Worm (Caenorhabditis elegans): ENCODE results near the gene nmy-1.

Gene nmy-1

ce11 chrX:2924438-2924837 is 15.1 kb downstream of the nmy-1 start:
- no peak for TF ChIP-seq ceh-22 (tag; optimal IDR thresholded peaks at IDR 0.05)
- no peak for TF ChIP-seq sdc-2 (tag; optimal IDR thresholded peaks at IDR 0.05)
- TF ChIP-seq ceh-31 (tag; optimal IDR thresholded peaks at IDR 0.05): peak; percentile 7
- TF ChIP-seq unc-55 (GFP tag; optimal IDR thresholded peaks at IDR 0.05): peak; percentile 31
- peak; percentile 5 for TF ChIP-seq ceh-14 (tag; optimal IDR thresholded peaks at IDR 0.05)
- peak; percentile 79 for TF ChIP-seq unc-42 (tag; optimal IDR thresholded peaks at IDR 0.05)

ce11 chrX:2925950-2926349 is 16.6 kb downstream of the nmy-1 start:
- TF ChIP-seq unc-42 (tag; optimal IDR thresholded peaks at IDR 0.05) (peak; percentile 89), ceh-14 (tag; optimal IDR thresholded peaks at IDR 0.05) (no peak), ceh-31 (tag; optimal IDR thresholded peaks at IDR 0.05) (peak; percentile 42), ceh-2 (tag; optimal IDR thresholded peaks at IDR 0.05) (no peak)

- TF ChIP-seq unc-42 (tag; optimal IDR thresholded peaks at IDR 0.05) (peak; percentile 40), elt-2 (tag; optimal IDR thresholded peaks at IDR 0.05) (no peak), eyg-1 (tag; optimal IDR thresholded peaks at IDR 0.05) (no peak), gmeb-2 (tag; optimal IDR thresholded peaks at IDR 0.05) (no peak), sox-2 (GFP tag; IDR thresholded peaks at IDR 0.05) (no peak), ztf-16 (tag; optimal IDR thresholded peaks at IDR 0.05) (no peak)
These were observed 18.2 kb downstream of the nmy-1 start for ce11 chrX:2927576-2927975.

- TF ChIP-seq unc-55 (GFP tag; optimal IDR thresholded peaks at IDR 0.05) (peak; percentile 30), pros-1 (tag; optimal IDR thresholded peaks at IDR 0.05) (no peak), C38D4.7 (GFP tag; optimal IDR thresholded peaks at IDR 0.05) (no peak)
These were observed 18.8 kb downstream of the nmy-1 start for ce11 chrX:2928089-2928488.

ce11 chrX:2931852-2932251 is 22.5 kb downstream of the nmy-1 start:
- TF ChIP-seq gmeb-2 (tag; optimal IDR thresholded peaks at IDR 0.05): no peak

ce11 chrX:2933061-2933460 is 23.7 kb downstream of the nmy-1 start, which contains the start of gene fard-1:
fard-1 (plus strand) TSS chrX:2933361.
- TF ChIP-seq Y22D7AL.16 (tag; optimal IDR thresholded peaks at IDR 0.05) (no peak), gmeb-2 (tag; optimal IDR thresholded peaks at IDR 0.05) (no peak), pax-1 (tag; optimal IDR thresholded peaks at IDR 0.05) (no peak), lin-11 (tag; optimal IDR thresholded peaks at IDR 0.05) (no peak), hlh-15 (tag; optimal IDR thresholded peaks at IDR 0.05) (no peak), ahr-1 (tag; optimal IDR thresholded peaks at IDR 0.05) (no peak), pag-3 (tag; optimal IDR thresholded peaks at IDR 0.05; ENCODE audit: borderline replicate concordance) (no peak), K09A11.1 (tag; optimal IDR thresholded peaks at IDR 0.05; ENCODE audit: insufficient read depth) (no peak), ceh-2 (tag; optimal IDR thresholded peaks at IDR 0.05) (no peak), elt-4 (tag; optimal IDR thresholded peaks at IDR 0.05) (no peak)

ce11 chrX:2939085-2939484 is 29.8 kb downstream of the nmy-1 start:
- TF ChIP-seq unc-3 (GFP tag; conservative IDR thresholded peaks at IDR 0.05) (no peak), unc-3 (tag; optimal IDR thresholded peaks at IDR 0.05) (no peak), ceh-18 (tag; optimal IDR thresholded peaks at IDR 0.05) (peak; percentile 36), Y22D7AL.16 (tag; optimal IDR thresholded peaks at IDR 0.05) (no peak), fkh-6 (tag; optimal IDR thresholded peaks at IDR 0.05) (no peak), ceh-34 (tag; optimal IDR thresholded peaks at IDR 0.05) (no peak), unc-42 (tag; optimal IDR thresholded peaks at IDR 0.05) (peak; percentile 71)

- no peak for TF ChIP-seq zip-5 (tag; optimal IDR thresholded peaks at IDR 0.05)
- TF ChIP-seq elt-2 (tag; optimal IDR thresholded peaks at IDR 0.05): no peak
These were observed 30.2 kb downstream of the nmy-1 start for ce11 chrX:2939526-2939925.
